Worm (Caenorhabditis elegans): ENCODE results near the gene hyl-2.

Gene hyl-2

ce11 chrX:4658303-4658702, 41.0 kb downstream of the hyl-2 start:
- TF ChIP-seq B0310.2 (tag; optimal IDR thresholded peaks at IDR 0.05) (no peak), ceh-36 (tag; optimal IDR thresholded peaks at IDR 0.05) (no peak), tbx-37 (GFP tag; conservative IDR thresholded peaks at IDR 0.05) (no peak), sea-1 (GFP tag; conservative IDR thresholded peaks at IDR 0.05) (no peak)

DNA sequence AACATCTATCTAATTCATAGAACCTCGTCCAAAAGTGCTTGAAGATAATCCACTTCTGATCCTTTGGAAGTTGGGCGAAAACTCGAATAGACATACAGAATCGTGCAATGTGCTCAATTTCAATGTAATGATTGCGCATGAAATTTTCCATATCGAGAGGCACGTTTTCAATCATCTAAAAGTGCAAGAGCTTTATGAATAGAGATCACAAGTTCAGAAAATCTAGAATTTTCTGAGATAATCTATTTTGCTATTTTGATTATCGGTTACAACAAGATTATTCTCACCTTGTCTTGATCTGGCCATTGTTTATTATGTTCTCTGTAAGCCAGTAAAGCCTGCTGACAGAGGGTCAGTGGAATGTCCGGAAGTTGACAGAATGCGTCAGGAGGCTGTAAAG, 41.7 kb downstream of the hyl-2 start:
- TF ChIP-seq B0310.2 (tag; optimal IDR thresholded peaks at IDR 0.05) (no peak), ceh-13 (GFP tag; optimal IDR thresholded peaks at IDR 0.05) (no peak), ets-7 (tag; optimal IDR thresholded peaks at IDR 0.05) (no peak), sea-1 (GFP tag; conservative IDR thresholded peaks at IDR 0.05) (no peak), scrt-1 (GFP tag; IDR thresholded peaks at IDR 0.05) (no peak), aly-1 (tag; optimal IDR thresholded peaks at IDR 0.05) (no peak), tra-4 (tag; optimal IDR thresholded peaks at IDR 0.05) (no peak), tbx-37 (GFP tag; conservative IDR thresholded peaks at IDR 0.05) (no peak), ama-1 (optimal IDR thresholded peaks at IDR 0.05) (no peak), hnd-1 (tag; optimal IDR thresholded peaks at IDR 0.05) (no peak), ceh-36 (tag; optimal IDR thresholded peaks at IDR 0.05) (no peak), hmbx-1 (tag; optimal IDR thresholded peaks at IDR 0.05) (no peak), pes-1 (GFP tag; IDR thresholded peaks at IDR 0.05) (no peak), tbx-11 (GFP tag; IDR thresholded peaks at IDR 0.05) (no peak)

DNA sequence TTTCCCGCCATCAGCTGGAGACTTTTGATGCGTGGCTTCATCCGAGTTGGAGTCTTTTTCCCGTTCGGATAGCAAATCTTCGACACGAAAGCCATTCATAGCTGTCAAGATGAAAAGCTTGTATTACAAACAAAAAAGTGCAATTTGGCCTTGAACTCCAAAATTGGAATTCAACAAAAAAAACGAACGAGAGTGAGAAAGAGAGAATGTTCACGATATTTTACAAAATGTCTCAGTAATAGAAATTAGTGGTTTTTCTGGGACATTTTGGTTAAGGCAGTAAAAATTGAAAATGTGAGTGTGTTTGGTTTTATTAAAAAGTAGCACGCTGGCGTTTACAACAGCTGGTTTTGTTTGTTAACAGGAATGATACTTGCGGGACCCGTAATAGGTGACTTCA, 45.2 kb downstream of the hyl-2 start, which contains the start of gene ceh-1:
Gene ceh-1 (minus strand): TSS at position 101 of the 400 bp plus-strand sequence.
- TF ChIP-seq B0310.2 (tag; optimal IDR thresholded peaks at IDR 0.05) (no peak), tbx-37 (GFP tag; conservative IDR thresholded peaks at IDR 0.05) (no peak), hnd-1 (tag; optimal IDR thresholded peaks at IDR 0.05) (no peak), sea-1 (GFP tag; conservative IDR thresholded peaks at IDR 0.05) (no peak), ama-1 (optimal IDR thresholded peaks at IDR 0.05) (no peak), tbx-11 (GFP tag; IDR thresholded peaks at IDR 0.05) (no peak), ceh-36 (tag; optimal IDR thresholded peaks at IDR 0.05) (no peak), flt-1 (GFP tag; IDR thresholded peaks at IDR 0.05) (no peak), tra-4 (tag; optimal IDR thresholded peaks at IDR 0.05) (no peak), hmg-4 (GFP tag; optimal IDR thresholded peaks at IDR 0.05) (no peak), aly-1 (tag; optimal IDR thresholded peaks at IDR 0.05) (no peak), ceh-13 (GFP tag; optimal IDR thresholded peaks at IDR 0.05) (no peak), pes-1 (GFP tag; IDR thresholded peaks at IDR 0.05) (no peak), ets-7 (tag; optimal IDR thresholded peaks at IDR 0.05) (no peak), F13C5.2 (tag; optimal IDR thresholded peaks at IDR 0.05) (no peak), scrt-1 (GFP tag; IDR thresholded peaks at IDR 0.05) (no peak), hmbx-1 (tag; optimal IDR thresholded peaks at IDR 0.05) (no peak)

DNA sequence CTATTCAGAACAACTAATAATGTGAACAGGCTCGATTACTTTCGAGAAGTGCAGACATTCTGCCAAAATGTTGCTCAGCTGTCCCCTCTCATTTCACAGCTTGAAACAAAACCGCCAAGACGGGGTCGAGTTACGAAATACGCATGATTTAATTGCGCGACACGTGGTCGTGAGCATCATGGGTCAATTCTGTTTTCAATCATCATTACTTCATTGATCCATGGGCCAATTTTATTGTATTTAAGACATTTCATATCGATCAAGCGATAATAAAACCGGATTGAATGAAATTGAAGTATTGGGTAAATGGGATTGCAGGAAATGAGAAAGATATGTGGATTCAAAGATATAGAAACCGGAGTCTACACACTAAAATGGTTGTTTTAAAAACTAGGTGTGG, 46.3 kb downstream of the hyl-2 start:
- TF ChIP-seq tbx-37 (GFP tag; conservative IDR thresholded peaks at IDR 0.05) (no peak), hmg-4 (GFP tag; optimal IDR thresholded peaks at IDR 0.05) (no peak), tbx-11 (GFP tag; IDR thresholded peaks at IDR 0.05) (no peak), aly-1 (tag; optimal IDR thresholded peaks at IDR 0.05) (no peak), scrt-1 (GFP tag; IDR thresholded peaks at IDR 0.05) (no peak), F13C5.2 (tag; optimal IDR thresholded peaks at IDR 0.05) (no peak), tra-4 (tag; optimal IDR thresholded peaks at IDR 0.05) (no peak), sea-1 (GFP tag; conservative IDR thresholded peaks at IDR 0.05) (no peak), hnd-1 (tag; optimal IDR thresholded peaks at IDR 0.05) (no peak), ama-1 (optimal IDR thresholded peaks at IDR 0.05) (no peak), B0310.2 (tag; optimal IDR thresholded peaks at IDR 0.05) (no peak), pes-1 (GFP tag; IDR thresholded peaks at IDR 0.05) (no peak), ceh-13 (GFP tag; optimal IDR thresholded peaks at IDR 0.05) (no peak), ets-7 (tag; optimal IDR thresholded peaks at IDR 0.05) (no peak), ceh-36 (tag; optimal IDR thresholded peaks at IDR 0.05) (no peak), hmbx-1 (tag; optimal IDR thresholded peaks at IDR 0.05) (no peak), flt-1 (GFP tag; IDR thresholded peaks at IDR 0.05) (no peak)

- TF ChIP-seq tbx-37 (GFP tag; conservative IDR thresholded peaks at IDR 0.05): no peak
- no peak for TF ChIP-seq F13C5.2 (tag; optimal IDR thresholded peaks at IDR 0.05)
- no peak for TF ChIP-seq ets-7 (tag; optimal IDR thresholded peaks at IDR 0.05)
- no peak for TF ChIP-seq flt-1 (GFP tag; IDR thresholded peaks at IDR 0.05)
- TF ChIP-seq sea-1 (GFP tag; conservative IDR thresholded peaks at IDR 0.05): no peak
- no peak for TF ChIP-seq pes-1 (GFP tag; IDR thresholded peaks at IDR 0.05)
- no peak for TF ChIP-seq tra-4 (tag; optimal IDR thresholded peaks at IDR 0.05)
- TF ChIP-seq ceh-13 (GFP tag; optimal IDR thresholded peaks at IDR 0.05): no peak
These were observed 47.8 kb downstream of the hyl-2 start for ce11 chrX:4651428-4651827.

ce11 chrX:4649097-4649496, 50.2 kb downstream of the hyl-2 start, which contains the start of gene ent-5:
ent-5 (minus strand) TSS chrX:4649197.
- TF ChIP-seq aly-1 (tag; optimal IDR thresholded peaks at IDR 0.05): no peak
- no peak for TF ChIP-seq F13C5.2 (tag; optimal IDR thresholded peaks at IDR 0.05)
- no peak for TF ChIP-seq tbx-37 (GFP tag; conservative IDR thresholded peaks at IDR 0.05)
- TF ChIP-seq tbx-11 (GFP tag; IDR thresholded peaks at IDR 0.05): no peak
- no peak for TF ChIP-seq hmg-4 (GFP tag; optimal IDR thresholded peaks at IDR 0.05)
- TF ChIP-seq ceh-13 (GFP tag; optimal IDR thresholded peaks at IDR 0.05): no peak
- no peak for TF ChIP-seq flt-1 (GFP tag; IDR thresholded peaks at IDR 0.05)
- TF ChIP-seq scrt-1 (GFP tag; IDR thresholded peaks at IDR 0.05): no peak
- no peak for TF ChIP-seq tra-4 (tag; optimal IDR thresholded peaks at IDR 0.05)
- TF ChIP-seq ets-7 (tag; optimal IDR thresholded peaks at IDR 0.05): no peak
- no peak for TF ChIP-seq ama-1 (optimal IDR thresholded peaks at IDR 0.05)
- no peak for TF ChIP-seq hmbx-1 (tag; optimal IDR thresholded peaks at IDR 0.05)
- TF ChIP-seq ceh-36 (tag; optimal IDR thresholded peaks at IDR 0.05): no peak

- TF ChIP-seq aly-1 (tag; optimal IDR thresholded peaks at IDR 0.05): no peak
- TF ChIP-seq hmg-4 (GFP tag; optimal IDR thresholded peaks at IDR 0.05): no peak
These were observed 52.2 kb downstream of the hyl-2 start, which contains the start of gene C46C11.4 for ce11 chrX:4647104-4647503. C46C11.4 (minus strand) TSS chrX:4647204.
